Worm (Caenorhabditis elegans) whole organism, L1 larva: ENCODE data around the gene mdt-8.

Experiments used
- Y116A8C.19 ChIP-seq: sonication (generic microtip); optimal IDR thresholded peaks from 2 replicates; lab custom pipeline; 2016; ENCODE audit warnings: missing compliant biosample characterization, missing genetic modification characterization, borderline replicate concordance
- aly-2 ChIP-seq: fragments of 150-350 bp; optimal IDR thresholded peaks from 2 replicates; lab custom pipeline; 2014; ENCODE audit warnings: missing biosample characterization, missing genetic modification characterization
- lin-13 ChIP-seq: fragments of 150-350 bp; optimal IDR thresholded peaks from 2 replicates; lab custom pipeline; 2014; ENCODE audit warnings: missing biosample characterization, missing genetic modification reagents, missing genetic modification characterization
- lin-35 ChIP-seq, 2 experiments: fragments of 150-350 bp; optimal IDR thresholded peaks; 2 replicates each; lab custom pipeline; 2014; ENCODE audit warnings: missing biosample characterization in 2 of 2, missing genetic modification characterization in 2 of 2, missing genetic modification reagents in 2 of 2
- mdl-1 ChIP-seq, 2 experiments: fragments of 150-350 bp; optimal IDR thresholded peaks; 2 replicates each; lab custom pipeline; 2014 to 2017; ENCODE audit warnings: missing biosample characterization in 2 of 2, missing genetic modification characterization in 2 of 2, inconsistent platforms in 1 of 2
- mep-1 ChIP-seq: fragments of 150-350 bp; optimal IDR thresholded peaks from 2 replicates; lab custom pipeline; 2014; ENCODE audit warnings: missing biosample characterization, missing genetic modification characterization
- nhr-28 ChIP-seq: fragments of 150-350 bp; optimal IDR thresholded peaks from 2 replicates; lab custom pipeline; 2014; ENCODE audit warnings: missing biosample characterization, missing genetic modification characterization
- pqm-1 ChIP-seq: sonication (generic microtip); optimal IDR thresholded peaks from 3 replicates; lab custom pipeline; 2017; ENCODE audit warnings: missing biosample characterization, missing genetic modification characterization
- snpc-4 ChIP-seq: fragments of 150-350 bp; optimal IDR thresholded peaks from 2 replicates; lab custom pipeline; 2014; ENCODE audit warnings: missing biosample characterization, missing genetic modification characterization
- zag-1 ChIP-seq: fragments of 150-350 bp; optimal IDR thresholded peaks from 2 replicates; lab custom pipeline; 2014; ENCODE audit warnings: missing biosample characterization, missing genetic modification characterization
- ztf-11 ChIP-seq, 2 experiments: sonication (generic microtip); optimal IDR thresholded peaks; 2 replicates each; lab custom pipeline; 2016 to 2017; ENCODE audit warnings: missing genetic modification characterization in 2 of 2, missing biosample characterization in 1 of 2, missing compliant biosample characterization in 1 of 2

DNA sequence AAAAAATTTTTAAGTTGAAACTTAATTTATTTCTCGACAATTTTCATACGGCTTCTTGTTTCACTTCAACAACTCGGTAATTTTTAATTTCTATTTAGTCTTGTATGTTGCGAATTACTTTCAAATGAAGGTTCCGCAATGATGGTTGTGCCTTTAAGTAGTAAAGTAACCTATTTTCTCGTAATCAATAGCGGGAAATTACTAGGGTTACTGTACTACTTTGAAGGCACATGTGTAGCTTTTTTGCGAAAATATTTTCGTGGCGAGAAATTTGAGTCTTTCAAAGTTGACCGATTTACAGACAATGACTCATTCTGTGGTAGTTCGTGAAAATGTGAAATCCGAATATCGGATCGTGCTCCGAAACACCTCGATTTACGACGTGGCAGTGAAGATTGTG lies 15.4 kb downstream of the mdt-8 start, which contains the start of gene B0334.10:
- TF ChIP-seq aly-2 (tag; lab: Kevin White, UChicago) = no peak
- no peak for TF ChIP-seq mdl-1 (tag; optimal IDR thresholded peaks at IDR 0.05; lab: Kevin White, UChicago)
- TF ChIP-seq snpc-4 (tag; lab: Kevin White, UChicago) = no peak
- TF ChIP-seq Y116A8C.19 = no peak
- TF ChIP-seq zag-1 = no peak
- TF ChIP-seq pqm-1 = no peak
- no peak for TF ChIP-seq mep-1 (tag; lab: Kevin White, UChicago)
- TF ChIP-seq nhr-28 = no peak
- TF ChIP-seq lin-35 (GFP tag; optimal IDR thresholded peaks at IDR 0.05; lab: Kevin White, UChicago) = no peak
- TF ChIP-seq lin-13 (GFP tag; lab: Kevin White, UChicago) = no peak
- TF ChIP-seq ztf-11 (tag; optimal IDR thresholded peaks at IDR 0.05; lab: Kevin White, UChicago) = no peak
